Fruit fly (Drosophila melanogaster): ENCODE measurements around the gene CG18476.
A peak's percentile ranks its signal among the peaks of the same experiment; 100 is the strongest.

The CG18476 gene

dm6 chr3R:11657786-11658193 lies 20.1 kb downstream of the CG18476 start (continued):
- TF ChIP-seq CG11398 (GFP tag; optimal IDR thresholded peaks at IDR 0.05), result no peak
- TF ChIP-seq CG17912 (GFP tag; optimal IDR thresholded peaks at IDR 0.05), result no peak
- no peak for TF ChIP-seq CG8359 (GFP tag; optimal IDR thresholded peaks at IDR 0.05; ENCODE audit: borderline replicate concordance)
- peak; percentile 15 for TF ChIP-seq CG15514 (GFP tag; optimal IDR thresholded peaks at IDR 0.05)
- no peak for TF ChIP-seq ken (GFP tag; IDR thresholded peaks at IDR 0.05)
- TF ChIP-seq vfl (GFP tag; optimal IDR thresholded peaks at IDR 0.05), result peak; percentile 38
- no peak for TF ChIP-seq CG2199 (GFP tag; IDR thresholded peaks at IDR 0.05)
- no peak for TF ChIP-seq prd (optimal IDR thresholded peaks at IDR 0.05)
- peak; percentile 42; the same call in 1 of the 3 replicates for TF ChIP-seq prd (GFP tag; IDR thresholded peaks at IDR 0.05)
- no peak for TF ChIP-seq gsb (GFP tag; IDR thresholded peaks at IDR 0.05)
- TF ChIP-seq CG4854 (GFP tag; optimal IDR thresholded peaks at IDR 0.05), result no peak
- TF ChIP-seq CG17361 (GFP tag; IDR thresholded peaks at IDR 0.05), result 0 out of 3 replicates have a peak, but pooled peaks have one; percentile 8
- peak; percentile 60; the same call in 1 of the 3 replicates for TF ChIP-seq zfh1 (GFP tag; IDR thresholded peaks at IDR 0.05)
- no peak for TF ChIP-seq CG16863 (GFP tag; optimal IDR thresholded peaks at IDR 0.05)

- TF ChIP-seq Fer2 (tag; optimal IDR thresholded peaks at IDR 0.05) (peak; percentile 83), az2 (GFP tag; optimal IDR thresholded peaks at IDR 0.05) (peak; percentile 96), sug (tag; optimal IDR thresholded peaks at IDR 0.05) (peak; percentile 85), eve (GFP tag; optimal IDR thresholded peaks at IDR 0.05) (peak in 1 of 2 experiments; percentile 97), CG6175 (GFP tag; IDR thresholded peaks at IDR 0.05) (peak; percentile 96), CG9437 (GFP tag; optimal IDR thresholded peaks at IDR 0.05) (peak; percentile 87), CG17912 (GFP tag; optimal IDR thresholded peaks at IDR 0.05) (peak; percentile 41), unc-4 (GFP tag; IDR thresholded peaks at IDR 0.05; ENCODE audit: partially characterized antibody) (no peak), Camta (GFP tag; optimal IDR thresholded peaks at IDR 0.05) (peak; percentile 95), pzg (GFP tag; optimal IDR thresholded peaks at IDR 0.05) (peak; percentile 22), HLH3B (GFP tag; IDR thresholded peaks at IDR 0.05) (peak; percentile 96), H2.0 (GFP tag; IDR thresholded peaks at IDR 0.05) (peak; percentile 97), CG4360 (GFP tag; IDR thresholded peaks at IDR 0.05) (peak; percentile 78), Vsx1 (GFP tag; optimal IDR thresholded peaks at IDR 0.05) (peak; percentile 90), CG11456 (GFP tag; IDR thresholded peaks at IDR 0.05) (peak; percentile 97), klu (GFP tag; IDR thresholded peaks at IDR 0.05) (peak; percentile 93), Scr (GFP tag; IDR thresholded peaks at IDR 0.05; ENCODE audit: partially characterized antibody) (no peak), Six4 (GFP tag; optimal IDR thresholded peaks at IDR 0.05) (peak; percentile 95), CG30431 (GFP tag; optimal IDR thresholded peaks at IDR 0.05) (peak; percentile 93), CG7745 (tag; optimal IDR thresholded peaks at IDR 0.05) (peak; percentile 68), CG9932 (GFP tag; IDR thresholded peaks at IDR 0.05) (peak; percentile 98), Rfx (GFP tag; IDR thresholded peaks at IDR 0.05) (peak; percentile 99), CG10366 (GFP tag; IDR thresholded peaks at IDR 0.05) (peak; percentile 96), cg (GFP tag; optimal IDR thresholded peaks at IDR 0.05) (no peak), Fer3 (tag; optimal IDR thresholded peaks at IDR 0.05) (peak; percentile 97), cad (GFP tag; optimal IDR thresholded peaks at IDR 0.05) (no peak), chn (GFP tag; optimal IDR thresholded peaks at IDR 0.05) (peak; percentile 97), fu2 (GFP tag; optimal IDR thresholded peaks at IDR 0.05) (peak; percentile 93), CG2678 (tag; optimal IDR thresholded peaks at IDR 0.05) (peak; percentile 98), CG11093 (GFP tag; IDR thresholded peaks at IDR 0.05) (peak; percentile 90), sd (tag; optimal IDR thresholded peaks at IDR 0.05) (peak; percentile 85), CG8765 (GFP tag; IDR thresholded peaks at IDR 0.05) (peak; percentile 87), Bteb2 (GFP tag; optimal IDR thresholded peaks at IDR 0.05) (peak; percentile 96), CG14050 (GFP tag; IDR thresholded peaks at IDR 0.05) (peak; percentile 95), CG10274 (GFP tag; optimal IDR thresholded peaks at IDR 0.05) (peak; percentile 81), CG11085 (GFP tag; IDR thresholded peaks at IDR 0.05) (peak; percentile 94), usp (GFP tag; optimal IDR thresholded peaks at IDR 0.05) (no peak)
Observed at dm6 chr3R:11656614-11657216, 21.2 kb downstream of the CG18476 start.
